Worm (Caenorhabditis elegans): Measurements from ENCODE around the gene ift-43.
A peak's percentile ranks its signal among the peaks of the same experiment; 100 is the strongest.

ce11 chrII:5701485-5701884 lies 40.9 kb upstream of the ift-43 start:
- TF ChIP-seq daf-12 (tag; optimal IDR thresholded peaks at IDR 0.05) (no peak), unc-62 (GFP tag; optimal IDR thresholded peaks at IDR 0.05 in 1 of 2) (peak in 1 of 2 experiments; percentile 59), unc-62 (tag; optimal IDR thresholded peaks at IDR 0.05) (no peak), jun-1 (tag; optimal IDR thresholded peaks at IDR 0.05) (peak; percentile 30), dmd-9 (GFP tag; IDR thresholded peaks at IDR 0.05) (no peak), dve-1 (tag; optimal IDR thresholded peaks at IDR 0.05; ENCODE audit: insufficient read depth) (peak; percentile 87), dpl-1 (GFP tag; optimal IDR thresholded peaks at IDR 0.05) (peak; percentile 31)
